Worm (Caenorhabditis elegans): ENCODE measurements around the gene mec-17.

mec-17 gene

ce11 chrIV:7967006-7967405, 20.0 kb downstream of the mec-17 start, which contains the start of gene F57H12.5:
Gene F57H12.5 (plus strand): TSS chrIV:7967306.
- TF ChIP-seq ztf-1 (GFP tag; conservative IDR thresholded peaks at IDR 0.05) (no peak), fos-1 (tag; optimal IDR thresholded peaks at IDR 0.05) (no peak), aly-2 (tag; optimal IDR thresholded peaks at IDR 0.05) (no peak), sma-9 (GFP tag; optimal IDR thresholded peaks at IDR 0.05) (no peak), sma-9 (tag; optimal IDR thresholded peaks at IDR 0.05) (no peak), blmp-1 (tag; optimal IDR thresholded peaks at IDR 0.05; ENCODE audit: insufficient read depth) (no peak), unc-55 (GFP tag; optimal IDR thresholded peaks at IDR 0.05) (no peak), ama-1 (optimal IDR thresholded peaks at IDR 0.05) (no peak), lsy-2 (tag; optimal IDR thresholded peaks at IDR 0.05) (no peak)

ce11 chrIV:7961889-7962342, 25.1 kb downstream of the mec-17 start:
- no peak for TF ChIP-seq ceh-82 (tag; optimal IDR thresholded peaks at IDR 0.05)
- TF ChIP-seq nhr-129 (tag; optimal IDR thresholded peaks at IDR 0.05), result no peak
- TF ChIP-seq egl-27 (tag; optimal IDR thresholded peaks at IDR 0.05), result no peak
- TF ChIP-seq lin-13 (GFP tag; optimal IDR thresholded peaks at IDR 0.05), result no peak
- TF ChIP-seq nhr-23 (tag; optimal IDR thresholded peaks at IDR 0.05), result no peak
- TF ChIP-seq alr-1 (tag; optimal IDR thresholded peaks at IDR 0.05), result no peak
- no peak for TF ChIP-seq ama-1 (optimal IDR thresholded peaks at IDR 0.05)
- TF ChIP-seq Y55F3AM.14 (GFP tag; optimal IDR thresholded peaks at IDR 0.05), result no peak
- no peak for TF ChIP-seq lin-11 (tag; optimal IDR thresholded peaks at IDR 0.05)
- no peak for TF ChIP-seq ZK546.5 (tag; optimal IDR thresholded peaks at IDR 0.05)
- TF ChIP-seq snpc-4 (tag; optimal IDR thresholded peaks at IDR 0.05), result no peak
- TF ChIP-seq nhr-21 (tag; optimal IDR thresholded peaks at IDR 0.05), result no peak
- TF ChIP-seq elt-3 (tag; optimal IDR thresholded peaks at IDR 0.05), result no peak
- no peak for TF ChIP-seq ztf-4 (tag; optimal IDR thresholded peaks at IDR 0.05)
- no peak for TF ChIP-seq unc-55 (GFP tag; optimal IDR thresholded peaks at IDR 0.05)
- no peak for TF ChIP-seq sma-9 (GFP tag; optimal IDR thresholded peaks at IDR 0.05)
- no peak for TF ChIP-seq sma-9 (tag; optimal IDR thresholded peaks at IDR 0.05)
- TF ChIP-seq unc-62 (GFP tag; optimal IDR thresholded peaks at IDR 0.05), result no peak
- TF ChIP-seq lsy-2 (tag; optimal IDR thresholded peaks at IDR 0.05), result no peak
- no peak for TF ChIP-seq nhr-25 (tag; optimal IDR thresholded peaks at IDR 0.05)
- TF ChIP-seq nhr-237 (tag; optimal IDR thresholded peaks at IDR 0.05), result no peak

- TF ChIP-seq blmp-1 (tag; optimal IDR thresholded peaks at IDR 0.05; ENCODE audit: insufficient read depth) (no peak), ama-1 (optimal IDR thresholded peaks at IDR 0.05) (no peak), snpc-4 (tag; optimal IDR thresholded peaks at IDR 0.05) (no peak), ZK546.5 (tag; optimal IDR thresholded peaks at IDR 0.05) (no peak), aly-2 (tag; optimal IDR thresholded peaks at IDR 0.05) (no peak), unc-39 (tag; optimal IDR thresholded peaks at IDR 0.05) (no peak), mbf-1 (tag; optimal IDR thresholded peaks at IDR 0.05) (no peak), nhr-23 (tag; optimal IDR thresholded peaks at IDR 0.05) (no peak), sma-3 (GFP tag; optimal IDR thresholded peaks at IDR 0.05) (no peak)
These were observed 28.9 kb downstream of the mec-17 start for ce11 chrIV:7958092-7958491.

- no peak for TF ChIP-seq dmd-4 (tag; optimal IDR thresholded peaks at IDR 0.05)
- no peak for TF ChIP-seq ceh-82 (tag; optimal IDR thresholded peaks at IDR 0.05)
- no peak for TF ChIP-seq zag-1 (tag; optimal IDR thresholded peaks at IDR 0.05)
- TF ChIP-seq alr-1 (tag; optimal IDR thresholded peaks at IDR 0.05), result no peak
- no peak for TF ChIP-seq nhr-11 (tag; optimal IDR thresholded peaks at IDR 0.05)
- no peak for TF ChIP-seq F13H6.1 (tag; optimal IDR thresholded peaks at IDR 0.05)
- no peak for TF ChIP-seq nhr-23 (tag; optimal IDR thresholded peaks at IDR 0.05)
- TF ChIP-seq unc-62 (GFP tag; optimal IDR thresholded peaks at IDR 0.05), result no peak
- no peak for TF ChIP-seq egl-27 (tag; optimal IDR thresholded peaks at IDR 0.05)
- TF ChIP-seq crh-2 (tag; optimal IDR thresholded peaks at IDR 0.05), result no peak
- TF ChIP-seq mab-5 (tag; optimal IDR thresholded peaks at IDR 0.05), result no peak
- no peak for TF ChIP-seq nhr-129 (tag; optimal IDR thresholded peaks at IDR 0.05)
- no peak for TF ChIP-seq aly-2 (tag; optimal IDR thresholded peaks at IDR 0.05)
- TF ChIP-seq unc-55 (GFP tag; optimal IDR thresholded peaks at IDR 0.05), result no peak
- no peak for TF ChIP-seq peb-1 (tag; optimal IDR thresholded peaks at IDR 0.05)
- no peak for TF ChIP-seq ama-1 (optimal IDR thresholded peaks at IDR 0.05)
- no peak for TF ChIP-seq mdl-1 (tag; optimal IDR thresholded peaks at IDR 0.05)
These were observed 29.5 kb downstream of the mec-17 start, which contains the start of gene frpr-10 for ce11 chrIV:7957504-7957903. Gene frpr-10 (plus strand): TSS chrIV:7957804.
